Fruit fly (Drosophila melanogaster) whole organism, prepupa: ENCODE results near the gene CG17129.

Experiments
- CG10631 ChIP-seq: fragments of 200-800 bp; sonication (Bioruptor generic); optimal IDR thresholded peaks from 2 replicates; lab custom pipeline; 2016; ENCODE audit warnings: missing biosample characterization, missing genetic modification characterization
- CG10669 ChIP-seq: fragments of 200-800 bp; sonication (Bioruptor generic); optimal IDR thresholded peaks from 3 replicates; lab custom pipeline; 2018; ENCODE audit warnings: missing biosample characterization, mild to moderate bottlenecking, missing genetic modification characterization, moderate library complexity
- CG11762 ChIP-seq: fragments of 200-800 bp; sonication (Bioruptor generic); optimal IDR thresholded peaks from 3 replicates; lab custom pipeline; 2016; ENCODE audit warnings: missing biosample characterization, missing genetic modification characterization; ENCODE audit not compliant: insufficient read depth
- CG11902 ChIP-seq: fragments of 200-800 bp; sonication (Bioruptor generic); optimal IDR thresholded peaks from 3 replicates; lab custom pipeline; 2016; ENCODE audit warnings: missing biosample characterization, missing genetic modification characterization
- CG16779 ChIP-seq: fragments of 200-800 bp; sonication (Bioruptor generic); optimal IDR thresholded peaks from 3 replicates; lab custom pipeline; 2017; ENCODE audit warnings: missing biosample characterization, mild to moderate bottlenecking, missing genetic modification characterization
- CG31627 ChIP-seq: fragments of 200-800 bp; sonication (Bioruptor generic); optimal IDR thresholded peaks from 3 replicates; lab custom pipeline; 2016; ENCODE audit warnings: missing biosample characterization, missing genetic modification characterization
- CG32006 ChIP-seq: fragments of 200-800 bp; sonication (Bioruptor generic); optimal IDR thresholded peaks from 3 replicates; lab custom pipeline; 2017; ENCODE audit warnings: missing biosample characterization, mild to moderate bottlenecking, missing genetic modification characterization
- CG34406 ChIP-seq: fragments of 200-800 bp; sonication (Bioruptor generic); optimal IDR thresholded peaks from 3 replicates; lab custom pipeline; 2016; ENCODE audit warnings: missing biosample characterization, missing genetic modification characterization
- CG4318 ChIP-seq: fragments of 200-800 bp; sonication (Bioruptor generic); optimal IDR thresholded peaks from 3 replicates; lab custom pipeline; 2017; ENCODE audit warnings: missing biosample characterization, mild to moderate bottlenecking, missing genetic modification characterization
- CG6163 ChIP-seq: fragments of 200-800 bp; sonication (Bioruptor generic); IDR thresholded peaks from 3 replicates; pipeline ENCODE4 v1.3.6; 2022; ENCODE audit warnings: missing biosample characterization, missing genetic modification characterization
- CG6276 ChIP-seq: fragments of 200-800 bp; sonication (Bioruptor generic); optimal IDR thresholded peaks from 2 replicates; lab custom pipeline; 2017; ENCODE audit warnings: missing biosample characterization, mild to moderate bottlenecking, missing genetic modification characterization
- CG6808 ChIP-seq: fragments of 200-800 bp; sonication (Bioruptor generic); optimal IDR thresholded peaks from 3 replicates; lab custom pipeline; 2017; ENCODE audit warnings: missing biosample characterization, missing genetic modification characterization, mild to moderate bottlenecking, moderate library complexity, missing genetic modification reagents
- CG8119 ChIP-seq: fragments of 200-800 bp; sonication (Bioruptor generic); IDR thresholded peaks from 3 replicates; pipeline ENCODE4 v1.3.6; 2022; ENCODE audit warnings: missing biosample characterization, missing genetic modification characterization
- CG8632 ChIP-seq: fragments of 200-800 bp; sonication (Bioruptor generic); optimal IDR thresholded peaks from 3 replicates; lab custom pipeline; 2016; ENCODE audit warnings: missing biosample characterization, missing genetic modification characterization
- CG9139 ChIP-seq: fragments of 200-800 bp; sonication (Bioruptor generic); optimal IDR thresholded peaks from 3 replicates; lab custom pipeline; 2017; ENCODE audit warnings: missing biosample characterization, mild to moderate bottlenecking, missing genetic modification characterization
- Eip78C ChIP-seq: fragments of 200-800 bp; sonication (Bioruptor generic); peaks from one replicate; lab custom pipeline; 2016; ENCODE audit warnings: missing biosample characterization, missing genetic modification characterization
- Eip93F ChIP-seq: fragments of 200-800 bp; sonication (Bioruptor generic); optimal IDR thresholded peaks from 2 replicates; lab custom pipeline; 2016; ENCODE audit warnings: missing biosample characterization, mild to moderate bottlenecking, missing genetic modification characterization
- Ets21C ChIP-seq: fragments of 200-800 bp; sonication (Bioruptor generic); optimal IDR thresholded peaks from 3 replicates; lab custom pipeline; 2016; ENCODE audit warnings: missing biosample characterization, missing genetic modification characterization
- Ets96B ChIP-seq: fragments of 200-800 bp; optimal IDR thresholded peaks from 2 replicates; lab custom pipeline; 2019; ENCODE audit warnings: missing biosample characterization, mild to moderate bottlenecking, missing genetic modification characterization, moderate library complexity
- Hr38 ChIP-seq: sonication (Bioruptor generic); optimal IDR thresholded peaks from 2 replicates; lab custom pipeline; 2016; ENCODE audit warnings: missing biosample characterization, missing genetic modification characterization
- Hr39 ChIP-seq: fragments of 200-800 bp; sonication (Bioruptor generic); optimal IDR thresholded peaks from 2 replicates; lab custom pipeline; 2016; ENCODE audit warnings: missing biosample characterization, missing genetic modification characterization
- Hr4 ChIP-seq: fragments of 200-800 bp; sonication (Bioruptor generic); optimal IDR thresholded peaks from 3 replicates; lab custom pipeline; 2016; ENCODE audit warnings: missing biosample characterization, missing genetic modification characterization
- Lpt ChIP-seq: fragments of 200-800 bp; sonication (Bioruptor generic); optimal IDR thresholded peaks from 3 replicates; lab custom pipeline; 2016; ENCODE audit warnings: missing biosample characterization, missing genetic modification characterization
- Met ChIP-seq: fragments of 200-800 bp; sonication (Bioruptor generic); optimal IDR thresholded peaks from 3 replicates; lab custom pipeline; 2016; ENCODE audit warnings: missing biosample characterization, missing genetic modification characterization
- OdsH ChIP-seq: fragments of 200-800 bp; sonication (Bioruptor generic); optimal IDR thresholded peaks from 3 replicates; lab custom pipeline; 2016; ENCODE audit warnings: missing biosample characterization, missing genetic modification characterization
- Smox ChIP-seq: fragments of 200-800 bp; sonication (Bioruptor generic); optimal IDR thresholded peaks from 3 replicates; lab custom pipeline; 2016; ENCODE audit warnings: missing biosample characterization, missing genetic modification characterization
- Sox15 ChIP-seq: fragments of 200-800 bp; sonication (Bioruptor generic); optimal IDR thresholded peaks from 3 replicates; lab custom pipeline; 2016; ENCODE audit warnings: missing biosample characterization, missing genetic modification characterization
- cyc ChIP-seq: fragments of 200-800 bp; sonication (Bioruptor generic); optimal IDR thresholded peaks from 3 replicates; lab custom pipeline; 2016; ENCODE audit warnings: missing biosample characterization, missing genetic modification characterization
- dac ChIP-seq: fragments of 200-800 bp; sonication (Bioruptor generic); optimal IDR thresholded peaks from 2 replicates; lab custom pipeline; 2017; ENCODE audit warnings: missing biosample characterization, mild to moderate bottlenecking, missing genetic modification characterization
- dsx ChIP-seq: fragments of 200-800 bp; optimal IDR thresholded peaks from 3 replicates; lab custom pipeline; 2019; ENCODE audit warnings: missing biosample characterization, mild to moderate bottlenecking, missing genetic modification characterization, moderate library complexity; ENCODE audit not compliant: poor library complexity, severe bottlenecking
- eg ChIP-seq: fragments of 200-800 bp; sonication (Bioruptor generic); IDR thresholded peaks from 3 replicates; pipeline ENCODE4 v1.3.6; 2022; ENCODE audit warnings: missing biosample characterization, missing genetic modification characterization
- esn ChIP-seq: fragments of 200-800 bp; sonication (Bioruptor generic); optimal IDR thresholded peaks from 2 replicates; lab custom pipeline; 2016; ENCODE audit warnings: missing biosample characterization, mild to moderate bottlenecking, missing genetic modification characterization, moderate library complexity
- fd85E ChIP-seq: fragments of 200-800 bp; sonication (Bioruptor generic); optimal IDR thresholded peaks from 3 replicates; lab custom pipeline; 2016; ENCODE audit warnings: missing biosample characterization, missing genetic modification characterization
- net ChIP-seq: fragments of 200-800 bp; sonication (Bioruptor generic); optimal IDR thresholded peaks from 3 replicates; lab custom pipeline; 2016; ENCODE audit warnings: missing biosample characterization, missing genetic modification characterization
- pdm3 ChIP-seq: fragments of 200-800 bp; sonication (Bioruptor generic); optimal IDR thresholded peaks from 3 replicates; lab custom pipeline; 2016; ENCODE audit warnings: missing biosample characterization, missing genetic modification characterization
- salr ChIP-seq, 2 experiments: fragments of 200-800 bp; sonication (Bioruptor generic); optimal IDR thresholded peaks; 3 replicates each; lab custom pipeline; 2016 to 2018; ENCODE audit warnings: missing biosample characterization in 2 of 2, missing genetic modification characterization in 2 of 2, mild to moderate bottlenecking in 1 of 2
- svp ChIP-seq: fragments of 200-800 bp; sonication (Bioruptor generic); peaks from one replicate; lab custom pipeline; 2016; ENCODE audit warnings: missing biosample characterization, missing genetic modification characterization
- topi ChIP-seq: fragments of 200-800 bp; sonication (Bioruptor generic); optimal IDR thresholded peaks from 3 replicates; lab custom pipeline; 2016; ENCODE audit warnings: missing biosample characterization, missing genetic modification characterization
- vri ChIP-seq: fragments of 200-800 bp; sonication (Bioruptor generic); optimal IDR thresholded peaks from 3 replicates; lab custom pipeline; 2016; ENCODE audit warnings: missing biosample characterization, mild to moderate bottlenecking, missing genetic modification characterization

Gene CG17129

dm6 chr3L:633272-634254 is 46.6 kb downstream of the CG17129 start (continued):
- TF ChIP-seq CG6276 (GFP tag; lab: Kevin White, UChicago) (peak; percentile 81), CG10669 (peak; percentile 66), CG11902 (GFP tag; lab: Kevin White, UChicago) (no peak), Ets96B (tag; lab: Kevin White, UChicago) (peak; percentile 67), CG10631 (GFP tag; lab: Kevin White, UChicago) (peak; percentile 67), fd85E (peak; percentile 25), CG8119 (GFP tag; lab: Robert Waterston, UW) (peak; percentile 90), vri (GFP tag; lab: Kevin White, UChicago) (peak; percentile 6), CG16779 (peak; percentile 52), topi (GFP tag; lab: Kevin White, UChicago) (peak; percentile 55), CG11762 (GFP tag; lab: Kevin White, UChicago) (peak; percentile 66), Ets21C (GFP tag; lab: Kevin White, UChicago) (peak; percentile 12), CG6808 (peak; percentile 53), Hr38 (peak; percentile 30), dsx (peak; percentile 55), eg (GFP tag; lab: Robert Waterston, UW) (peak; percentile 91), CG34406 (GFP tag; lab: Kevin White, UChicago) (peak; percentile 44), Eip93F (GFP tag; lab: Kevin White, UChicago) (no peak), Met (GFP tag; lab: Kevin White, UChicago) (peak; percentile 68), Sox15 (GFP tag; lab: Kevin White, UChicago) (peak; percentile 32), Lpt (GFP tag; lab: Kevin White, UChicago) (peak; percentile 85), CG8632 (GFP tag; lab: Kevin White, UChicago) (peak; percentile 38), salr (GFP tag; optimal IDR thresholded peaks at IDR 0.05; lab: Kevin White, UChicago) (peak; percentile 52 to 72), CG9139 (GFP tag; lab: Kevin White, UChicago) (peak; percentile 40), CG6163 (peak; percentile 88), CG32006 (peak; percentile 94), net (GFP tag; lab: Kevin White, UChicago) (peak; percentile 69), dac (peak; percentile 83), cyc (GFP tag; lab: Kevin White, UChicago) (peak; percentile 67), pdm3 (GFP tag; lab: Kevin White, UChicago) (peak; percentile 81)

dm6 chr3L:632058-632457 is 48.1 kb downstream of the CG17129 start:
- peak; percentile 14 for TF ChIP-seq svp
- TF ChIP-seq eg (GFP tag; lab: Robert Waterston, UW): no peak

dm6 chr3L:630666-631065 is 49.5 kb downstream of the CG17129 start:
- TF ChIP-seq CG10631 (GFP tag; lab: Kevin White, UChicago) (no peak), eg (GFP tag; lab: Robert Waterston, UW) (0 out of 3 replicates have a peak, but pooled peaks have one; percentile 17), net (GFP tag; lab: Kevin White, UChicago) (no peak), Smox (GFP tag; lab: Kevin White, UChicago) (no peak), CG6163 (0 out of 3 replicates have a peak, but pooled peaks have one; percentile 6)

- TF ChIP-seq CG6276 (GFP tag; lab: Kevin White, UChicago) (peak; percentile 6), Hr4 (GFP tag; lab: Kevin White, UChicago) (peak; percentile 60), eg (GFP tag; lab: Robert Waterston, UW) (peak; percentile 57), salr (GFP tag; optimal IDR thresholded peaks at IDR 0.05; lab: Kevin White, UChicago) (peak in 1 of 2 experiments; percentile 33), Met (GFP tag; lab: Kevin White, UChicago) (peak; percentile 56), vri (GFP tag; lab: Kevin White, UChicago) (peak; percentile 24), dac (no peak), CG4318 (GFP tag; lab: Kevin White, UChicago) (no peak), CG31627 (GFP tag; lab: Kevin White, UChicago) (peak; percentile 25), Hr39 (peak; percentile 19), topi (GFP tag; lab: Kevin White, UChicago) (peak; percentile 22), dsx (no peak), OdsH (GFP tag; lab: Kevin White, UChicago) (peak; percentile 48), CG10669 (peak; percentile 8), Eip78C (GFP tag; lab: Kevin White, UChicago) (peak; percentile 74), Lpt (GFP tag; lab: Kevin White, UChicago) (no peak), esn (GFP tag; lab: Kevin White, UChicago) (peak; percentile 43), CG32006 (peak; percentile 13), CG11762 (GFP tag; lab: Kevin White, UChicago) (no peak), CG6163 (0 out of 3 replicates have a peak, but pooled peaks have one; percentile 28), Hr38 (no peak), Ets21C (GFP tag; lab: Kevin White, UChicago) (no peak)
Measured at dm6 chr3L:629916-630663, 50.0 kb downstream of the CG17129 start.
